Worm (Caenorhabditis elegans): ENCODE measurements around the gene eol-1.
A peak's percentile ranks its signal among the peaks of the same experiment; 100 is the strongest.

Gene eol-1

ce11 chrV:14012002-14012554 lies 31.4 kb upstream of the eol-1 start, which contains the start of the genes ddx-17 and aip-1:
Gene ddx-17, minus strand, starts transcription at chrV:14012052.
Gene aip-1, plus strand, starts transcription at chrV:14012333.
- no peak for TF ChIP-seq tab-1 (GFP tag; IDR thresholded peaks at IDR 0.05)
- peak; percentile 20 for TF ChIP-seq cog-1 (tag; optimal IDR thresholded peaks at IDR 0.05)

- TF ChIP-seq flt-1 (GFP tag; IDR thresholded peaks at IDR 0.05): 0 out of 2 replicates have a peak, but pooled peaks have one; percentile 18
- TF ChIP-seq cog-1 (tag; optimal IDR thresholded peaks at IDR 0.05): no peak
- 0 out of 2 replicates have a peak, but pooled peaks have one; percentile 33 for TF ChIP-seq ztf-23 (GFP tag; IDR thresholded peaks at IDR 0.05)
Measured at ce11 chrV:14011427-14011826, 30.7 kb upstream of the eol-1 start.

- TF ChIP-seq cog-1 (tag; optimal IDR thresholded peaks at IDR 0.05): no peak
- TF ChIP-seq tab-1 (GFP tag; IDR thresholded peaks at IDR 0.05): no peak
- TF ChIP-seq med-1 (GFP tag; optimal IDR thresholded peaks at IDR 0.05; ENCODE audit: insufficient read depth): no peak
- TF ChIP-seq flt-1 (GFP tag; IDR thresholded peaks at IDR 0.05): no peak
- TF ChIP-seq ztf-29 (GFP tag; IDR thresholded peaks at IDR 0.05): no peak
- TF ChIP-seq ref-1 (GFP tag; conservative IDR thresholded peaks at IDR 0.05): no peak
- no peak for TF ChIP-seq ztf-23 (GFP tag; IDR thresholded peaks at IDR 0.05)
- TF ChIP-seq klf-2 (GFP tag; conservative IDR thresholded peaks at IDR 0.05): no peak
- no peak for TF ChIP-seq T22C8.4 (GFP tag; IDR thresholded peaks at IDR 0.05)
Measured at ce11 chrV:14010021-14010420, 29.3 kb upstream of the eol-1 start.

- TF ChIP-seq T22C8.4 (GFP tag; IDR thresholded peaks at IDR 0.05) (0 out of 2 replicates have a peak, but pooled peaks have one; percentile 10), ztf-23 (GFP tag; IDR thresholded peaks at IDR 0.05) (no peak), med-1 (GFP tag; optimal IDR thresholded peaks at IDR 0.05; ENCODE audit: insufficient read depth) (no peak), tab-1 (GFP tag; IDR thresholded peaks at IDR 0.05) (no peak), klf-2 (GFP tag; conservative IDR thresholded peaks at IDR 0.05) (no peak), ref-1 (GFP tag; conservative IDR thresholded peaks at IDR 0.05) (no peak), flt-1 (GFP tag; IDR thresholded peaks at IDR 0.05) (no peak), cog-1 (tag; optimal IDR thresholded peaks at IDR 0.05) (no peak)
Measured at ce11 chrV:14008353-14008859, 27.7 kb upstream of the eol-1 start.

- no peak for TF ChIP-seq ztf-29 (GFP tag; IDR thresholded peaks at IDR 0.05)
- no peak for TF ChIP-seq ztf-23 (GFP tag; IDR thresholded peaks at IDR 0.05)
- 0 out of 2 replicates have a peak, but pooled peaks have one; percentile 4 for TF ChIP-seq flt-1 (GFP tag; IDR thresholded peaks at IDR 0.05)
Measured at ce11 chrV:14006819-14007218, 26.1 kb upstream of the eol-1 start.

- TF ChIP-seq ztf-29 (GFP tag; IDR thresholded peaks at IDR 0.05) (no peak), med-1 (GFP tag; optimal IDR thresholded peaks at IDR 0.05; ENCODE audit: insufficient read depth) (no peak), tab-1 (GFP tag; IDR thresholded peaks at IDR 0.05) (no peak), ztf-23 (GFP tag; IDR thresholded peaks at IDR 0.05) (no peak), cog-1 (tag; optimal IDR thresholded peaks at IDR 0.05) (no peak), ref-1 (GFP tag; conservative IDR thresholded peaks at IDR 0.05) (no peak), klf-2 (GFP tag; conservative IDR thresholded peaks at IDR 0.05) (no peak), T22C8.4 (GFP tag; IDR thresholded peaks at IDR 0.05) (no peak), flt-1 (GFP tag; IDR thresholded peaks at IDR 0.05) (no peak)
Measured at ce11 chrV:14005812-14006211, 25.1 kb upstream of the eol-1 start, which contains the start of gene ric-7. Gene ric-7, minus strand, starts transcription at chrV:14005912.

ce11 chrV:14004342-14004741 lies 23.6 kb upstream of the eol-1 start:
- TF ChIP-seq T22C8.4 (GFP tag; IDR thresholded peaks at IDR 0.05): no peak

ce11 chrV:14003587-14004156 lies 23.0 kb upstream of the eol-1 start:
- TF ChIP-seq flt-1 (GFP tag; IDR thresholded peaks at IDR 0.05) (no peak), klf-2 (GFP tag; conservative IDR thresholded peaks at IDR 0.05) (no peak), med-1 (GFP tag; optimal IDR thresholded peaks at IDR 0.05; ENCODE audit: insufficient read depth) (no peak), ztf-23 (GFP tag; IDR thresholded peaks at IDR 0.05) (no peak), ref-1 (GFP tag; conservative IDR thresholded peaks at IDR 0.05) (no peak), ztf-29 (GFP tag; IDR thresholded peaks at IDR 0.05) (no peak), cog-1 (tag; optimal IDR thresholded peaks at IDR 0.05) (no peak), T22C8.4 (GFP tag; IDR thresholded peaks at IDR 0.05) (no peak), tab-1 (GFP tag; IDR thresholded peaks at IDR 0.05) (no peak)

ce11 chrV:14002402-14002801 lies 21.7 kb upstream of the eol-1 start:
- TF ChIP-seq flt-1 (GFP tag; IDR thresholded peaks at IDR 0.05) (no peak), ref-1 (GFP tag; conservative IDR thresholded peaks at IDR 0.05) (no peak), cog-1 (tag; optimal IDR thresholded peaks at IDR 0.05) (peak; percentile 24)

- TF ChIP-seq T22C8.4 (GFP tag; IDR thresholded peaks at IDR 0.05): no peak
Measured at ce11 chrV:14001929-14002328, 21.2 kb upstream of the eol-1 start.

- TF ChIP-seq klf-2 (GFP tag; conservative IDR thresholded peaks at IDR 0.05) (no peak), ztf-23 (GFP tag; IDR thresholded peaks at IDR 0.05) (no peak), T22C8.4 (GFP tag; IDR thresholded peaks at IDR 0.05) (no peak), med-1 (GFP tag; optimal IDR thresholded peaks at IDR 0.05; ENCODE audit: insufficient read depth) (no peak), flt-1 (GFP tag; IDR thresholded peaks at IDR 0.05) (no peak), ztf-29 (GFP tag; IDR thresholded peaks at IDR 0.05) (no peak), tab-1 (GFP tag; IDR thresholded peaks at IDR 0.05) (no peak), ref-1 (GFP tag; conservative IDR thresholded peaks at IDR 0.05) (no peak), cog-1 (tag; optimal IDR thresholded peaks at IDR 0.05) (no peak)
Measured at ce11 chrV:13993478-13993877, 12.8 kb upstream of the eol-1 start.
